Worm (Caenorhabditis elegans) whole organism, L3 larva: ENCODE measurements around the gene T02H6.6.

Experiments
- R02D3.7 ChIP-seq: fragments of 150-350 bp; optimal IDR thresholded peaks from 2 replicates; lab custom pipeline; 2014; ENCODE audit warnings: missing biosample characterization, missing genetic modification characterization
- ZK546.5 ChIP-seq: sonication (generic microtip); optimal IDR thresholded peaks from 2 replicates; lab custom pipeline; 2017; ENCODE audit warnings: missing biosample characterization, missing genetic modification characterization
- aly-2 ChIP-seq: fragments of 150-350 bp; optimal IDR thresholded peaks from 2 replicates; lab custom pipeline; 2014; ENCODE audit warnings: missing biosample characterization, missing genetic modification characterization
- ceh-16 ChIP-seq: sonication (generic microtip); optimal IDR thresholded peaks from 2 replicates; lab custom pipeline; 2017; ENCODE audit warnings: missing biosample characterization, missing genetic modification characterization
- ceh-28 ChIP-seq: fragments of 150-350 bp; optimal IDR thresholded peaks from 2 replicates; lab custom pipeline; 2014; ENCODE audit warnings: missing biosample characterization, missing genetic modification reagents, missing genetic modification characterization
- ceh-82 ChIP-seq: fragments of 150-350 bp; optimal IDR thresholded peaks from 2 replicates; lab custom pipeline; 2014; ENCODE audit warnings: missing biosample characterization, missing genetic modification characterization
- egl-27 ChIP-seq: sonication (generic microtip); optimal IDR thresholded peaks from 4 replicates; lab custom pipeline; 2017; ENCODE audit warnings: missing biosample characterization, missing genetic modification reagents, missing genetic modification characterization
- elt-1 ChIP-seq: fragments of 150-350 bp; optimal IDR thresholded peaks from 2 replicates; lab custom pipeline; 2014; ENCODE audit warnings: missing biosample characterization, missing genetic modification characterization
- mdl-1 ChIP-seq: fragments of 150-350 bp; optimal IDR thresholded peaks from 2 replicates; lab custom pipeline; 2014; ENCODE audit warnings: missing biosample characterization, missing genetic modification characterization
- skn-1 ChIP-seq: fragments of 150-350 bp; optimal IDR thresholded peaks from 2 replicates; lab custom pipeline; 2014; ENCODE audit warnings: missing biosample characterization, missing genetic modification characterization
- snpc-4 ChIP-seq: fragments of 150-350 bp; optimal IDR thresholded peaks from 2 replicates; lab custom pipeline; 2014; ENCODE audit warnings: missing biosample characterization, missing genetic modification characterization
- unc-39 ChIP-seq: sonication (generic microtip); optimal IDR thresholded peaks from 4 replicates; lab custom pipeline; 2017; ENCODE audit warnings: missing biosample characterization, missing genetic modification characterization
- ztf-4 ChIP-seq: fragments of 150-350 bp; optimal IDR thresholded peaks from 2 replicates; lab custom pipeline; 2014; ENCODE audit warnings: missing biosample characterization, missing genetic modification characterization

- TF ChIP-seq ceh-28 (no peak), elt-1 (tag; lab: Kevin White, UChicago) (no peak), ZK546.5 (tag; lab: Kevin White, UChicago) (no peak), snpc-4 (tag; lab: Kevin White, UChicago) (no peak), mdl-1 (tag; lab: Kevin White, UChicago) (no peak), ceh-16 (tag; lab: Kevin White, UChicago) (no peak), aly-2 (tag; lab: Kevin White, UChicago) (no peak), ztf-4 (tag; lab: Kevin White, UChicago) (no peak), egl-27 (tag; lab: Kevin White, UChicago) (no peak), skn-1 (tag; lab: Kevin White, UChicago) (no peak), R02D3.7 (no peak), unc-39 (tag; lab: Kevin White, UChicago) (no peak), ceh-82 (tag; lab: Kevin White, UChicago) (no peak)
These were observed 5.0 kb upstream of the T02H6.6 start, which contains the start of gene T02H6.9 for ce11 chrII:678581-678980.
